Fruit fly (Drosophila melanogaster) whole organism, prepupa: ENCODE data around the gene RhoGAPp190.

ENCODE experiments used
- Blimp-1 ChIP-seq: fragments of 200-800 bp; sonication (Bioruptor generic); optimal IDR thresholded peaks from 3 replicates; lab custom pipeline; 2017; ENCODE audit warnings: missing biosample characterization, missing genetic modification characterization, mild to moderate bottlenecking, moderate library complexity, missing genetic modification reagents
- CG10631 ChIP-seq: fragments of 200-800 bp; sonication (Bioruptor generic); optimal IDR thresholded peaks from 2 replicates; lab custom pipeline; 2016; ENCODE audit warnings: missing biosample characterization, missing genetic modification characterization
- CG10669 ChIP-seq: fragments of 200-800 bp; sonication (Bioruptor generic); optimal IDR thresholded peaks from 3 replicates; lab custom pipeline; 2018; ENCODE audit warnings: missing biosample characterization, mild to moderate bottlenecking, missing genetic modification characterization, moderate library complexity
- CG11294 ChIP-seq: fragments of 200-800 bp; sonication (Bioruptor generic); IDR thresholded peaks from 2 replicates; pipeline ENCODE4 v1.3.6; 2022; ENCODE audit warnings: missing biosample characterization, missing genetic modification characterization
- CG11762 ChIP-seq: fragments of 200-800 bp; sonication (Bioruptor generic); optimal IDR thresholded peaks from 3 replicates; lab custom pipeline; 2016; ENCODE audit warnings: missing biosample characterization, missing genetic modification characterization; ENCODE audit not compliant: insufficient read depth
- CG11902 ChIP-seq: fragments of 200-800 bp; sonication (Bioruptor generic); optimal IDR thresholded peaks from 3 replicates; lab custom pipeline; 2016; ENCODE audit warnings: missing biosample characterization, missing genetic modification characterization
- CG15336 ChIP-seq: fragments of 200-800 bp; sonication (Bioruptor generic); IDR thresholded peaks from 2 replicates; pipeline ENCODE4 v1.3.6; 2022; ENCODE audit warnings: missing biosample characterization, missing genetic modification characterization
- CG1621 ChIP-seq: fragments of 200-800 bp; sonication (Bioruptor generic); optimal IDR thresholded peaks from 3 replicates; lab custom pipeline; 2018; ENCODE audit warnings: missing biosample characterization, mild to moderate bottlenecking, missing genetic modification characterization
- CG32006 ChIP-seq: fragments of 200-800 bp; sonication (Bioruptor generic); optimal IDR thresholded peaks from 3 replicates; lab custom pipeline; 2017; ENCODE audit warnings: missing biosample characterization, mild to moderate bottlenecking, missing genetic modification characterization
- CG34406 ChIP-seq: fragments of 200-800 bp; sonication (Bioruptor generic); optimal IDR thresholded peaks from 3 replicates; lab custom pipeline; 2016; ENCODE audit warnings: missing biosample characterization, missing genetic modification characterization
- CG3919 ChIP-seq: fragments of 200-800 bp; sonication (Bioruptor generic); optimal IDR thresholded peaks from 3 replicates; lab custom pipeline; 2016; ENCODE audit warnings: missing biosample characterization, missing genetic modification characterization
- CG6276 ChIP-seq: fragments of 200-800 bp; sonication (Bioruptor generic); optimal IDR thresholded peaks from 2 replicates; lab custom pipeline; 2017; ENCODE audit warnings: missing biosample characterization, mild to moderate bottlenecking, missing genetic modification characterization
- CG6792 ChIP-seq: fragments of 200-800 bp; sonication (Bioruptor generic); optimal IDR thresholded peaks from 3 replicates; lab custom pipeline; 2016; ENCODE audit warnings: missing biosample characterization, missing genetic modification characterization
- CG6808 ChIP-seq: fragments of 200-800 bp; sonication (Bioruptor generic); optimal IDR thresholded peaks from 3 replicates; lab custom pipeline; 2017; ENCODE audit warnings: missing biosample characterization, missing genetic modification characterization, mild to moderate bottlenecking, moderate library complexity, missing genetic modification reagents
- CG6854 ChIP-seq: fragments of 200-800 bp; sonication (Bioruptor generic); optimal IDR thresholded peaks from 2 replicates; lab custom pipeline; 2017; ENCODE audit warnings: missing biosample characterization, mild to moderate bottlenecking, missing genetic modification characterization
- CG7368 ChIP-seq: fragments of 200-800 bp; sonication (Bioruptor generic); optimal IDR thresholded peaks from 3 replicates; lab custom pipeline; 2016; ENCODE audit warnings: missing biosample characterization, missing genetic modification characterization
- CG8119 ChIP-seq: fragments of 200-800 bp; sonication (Bioruptor generic); IDR thresholded peaks from 3 replicates; pipeline ENCODE4 v1.3.6; 2022; ENCODE audit warnings: missing biosample characterization, missing genetic modification characterization
- CG8319 ChIP-seq: fragments of 200-800 bp; sonication (Bioruptor generic); optimal IDR thresholded peaks from 3 replicates; lab custom pipeline; 2016; ENCODE audit warnings: missing biosample characterization, missing genetic modification characterization
- CG8632 ChIP-seq: fragments of 200-800 bp; sonication (Bioruptor generic); optimal IDR thresholded peaks from 3 replicates; lab custom pipeline; 2016; ENCODE audit warnings: missing biosample characterization, missing genetic modification characterization
- CG9139 ChIP-seq: fragments of 200-800 bp; sonication (Bioruptor generic); optimal IDR thresholded peaks from 3 replicates; lab custom pipeline; 2017; ENCODE audit warnings: missing biosample characterization, mild to moderate bottlenecking, missing genetic modification characterization
- Eip78C ChIP-seq: fragments of 200-800 bp; sonication (Bioruptor generic); peaks from one replicate; lab custom pipeline; 2016; ENCODE audit warnings: missing biosample characterization, missing genetic modification characterization
- Eip93F ChIP-seq: fragments of 200-800 bp; sonication (Bioruptor generic); optimal IDR thresholded peaks from 2 replicates; lab custom pipeline; 2016; ENCODE audit warnings: missing biosample characterization, mild to moderate bottlenecking, missing genetic modification characterization
- Ets96B ChIP-seq: fragments of 200-800 bp; optimal IDR thresholded peaks from 2 replicates; lab custom pipeline; 2019; ENCODE audit warnings: missing biosample characterization, mild to moderate bottlenecking, missing genetic modification characterization, moderate library complexity
- Hr38 ChIP-seq: sonication (Bioruptor generic); optimal IDR thresholded peaks from 2 replicates; lab custom pipeline; 2016; ENCODE audit warnings: missing biosample characterization, missing genetic modification characterization
- Hr39 ChIP-seq: fragments of 200-800 bp; sonication (Bioruptor generic); optimal IDR thresholded peaks from 2 replicates; lab custom pipeline; 2016; ENCODE audit warnings: missing biosample characterization, missing genetic modification characterization
- Met ChIP-seq: fragments of 200-800 bp; sonication (Bioruptor generic); optimal IDR thresholded peaks from 3 replicates; lab custom pipeline; 2016; ENCODE audit warnings: missing biosample characterization, missing genetic modification characterization
- OdsH ChIP-seq: fragments of 200-800 bp; sonication (Bioruptor generic); optimal IDR thresholded peaks from 3 replicates; lab custom pipeline; 2016; ENCODE audit warnings: missing biosample characterization, missing genetic modification characterization
- Smox ChIP-seq: fragments of 200-800 bp; sonication (Bioruptor generic); optimal IDR thresholded peaks from 3 replicates; lab custom pipeline; 2016; ENCODE audit warnings: missing biosample characterization, missing genetic modification characterization
- Sox14 ChIP-seq: fragments of 200-800 bp; sonication (Bioruptor generic); optimal IDR thresholded peaks from 3 replicates; lab custom pipeline; 2016; ENCODE audit warnings: missing biosample characterization, missing genetic modification characterization
- Sox15 ChIP-seq: fragments of 200-800 bp; sonication (Bioruptor generic); optimal IDR thresholded peaks from 3 replicates; lab custom pipeline; 2016; ENCODE audit warnings: missing biosample characterization, missing genetic modification characterization
- achi ChIP-seq: fragments of 200-800 bp; sonication (Bioruptor generic); optimal IDR thresholded peaks from 3 replicates; lab custom pipeline; 2016; ENCODE audit warnings: missing biosample characterization, missing genetic modification characterization
- acj6 ChIP-seq: fragments of 200-800 bp; sonication (Bioruptor generic); optimal IDR thresholded peaks from 3 replicates; lab custom pipeline; 2016; ENCODE audit warnings: missing biosample characterization, missing genetic modification characterization
- dac ChIP-seq: fragments of 200-800 bp; sonication (Bioruptor generic); optimal IDR thresholded peaks from 2 replicates; lab custom pipeline; 2017; ENCODE audit warnings: missing biosample characterization, mild to moderate bottlenecking, missing genetic modification characterization
- dsx ChIP-seq: fragments of 200-800 bp; optimal IDR thresholded peaks from 3 replicates; lab custom pipeline; 2019; ENCODE audit warnings: missing biosample characterization, mild to moderate bottlenecking, missing genetic modification characterization, moderate library complexity; ENCODE audit not compliant: poor library complexity, severe bottlenecking
- eg ChIP-seq: fragments of 200-800 bp; sonication (Bioruptor generic); IDR thresholded peaks from 3 replicates; pipeline ENCODE4 v1.3.6; 2022; ENCODE audit warnings: missing biosample characterization, missing genetic modification characterization
- fd59A ChIP-seq: fragments of 200-800 bp; sonication (Bioruptor generic); optimal IDR thresholded peaks from 2 replicates; lab custom pipeline; 2017; ENCODE audit warnings: missing biosample characterization, mild to moderate bottlenecking, missing genetic modification characterization, missing genetic modification reagents
- fd85E ChIP-seq: fragments of 200-800 bp; sonication (Bioruptor generic); optimal IDR thresholded peaks from 3 replicates; lab custom pipeline; 2016; ENCODE audit warnings: missing biosample characterization, missing genetic modification characterization
- fkh ChIP-seq: fragments of 200-800 bp; sonication (Bioruptor generic); optimal IDR thresholded peaks from 3 replicates; lab custom pipeline; 2017; ENCODE audit warnings: missing biosample characterization, mild to moderate bottlenecking, missing genetic modification characterization, moderate library complexity
- lz ChIP-seq: fragments of 200-800 bp; sonication (Bioruptor generic); optimal IDR thresholded peaks from 3 replicates; lab custom pipeline; 2016; ENCODE audit warnings: missing biosample characterization, missing genetic modification characterization
- net ChIP-seq: fragments of 200-800 bp; sonication (Bioruptor generic); optimal IDR thresholded peaks from 3 replicates; lab custom pipeline; 2016; ENCODE audit warnings: missing biosample characterization, missing genetic modification characterization
- pdm3 ChIP-seq: fragments of 200-800 bp; sonication (Bioruptor generic); optimal IDR thresholded peaks from 3 replicates; lab custom pipeline; 2016; ENCODE audit warnings: missing biosample characterization, missing genetic modification characterization
- spab ChIP-seq: fragments of 200-800 bp; sonication (Bioruptor generic); optimal IDR thresholded peaks from 2 replicates; lab custom pipeline; 2017; ENCODE audit warnings: missing biosample characterization, mild to moderate bottlenecking, missing genetic modification characterization, missing genetic modification reagents
- ss ChIP-seq, 2 experiments: fragments of 200-800 bp; sonication (Bioruptor generic); optimal IDR thresholded peaks; 2 replicates in 1 of 2; 3 replicates in 1 of 2; lab custom pipeline; 2017 to 2018; ENCODE audit warnings: mild to moderate bottlenecking in 2 of 2, missing biosample characterization in 2 of 2, missing genetic modification characterization in 2 of 2, moderate library complexity in 1 of 2
- svp ChIP-seq: fragments of 200-800 bp; sonication (Bioruptor generic); peaks from one replicate; lab custom pipeline; 2016; ENCODE audit warnings: missing biosample characterization, missing genetic modification characterization
- topi ChIP-seq: fragments of 200-800 bp; sonication (Bioruptor generic); optimal IDR thresholded peaks from 3 replicates; lab custom pipeline; 2016; ENCODE audit warnings: missing biosample characterization, missing genetic modification characterization
- vri ChIP-seq: fragments of 200-800 bp; sonication (Bioruptor generic); optimal IDR thresholded peaks from 3 replicates; lab custom pipeline; 2016; ENCODE audit warnings: missing biosample characterization, mild to moderate bottlenecking, missing genetic modification characterization

Gene RhoGAPp190

DNA sequence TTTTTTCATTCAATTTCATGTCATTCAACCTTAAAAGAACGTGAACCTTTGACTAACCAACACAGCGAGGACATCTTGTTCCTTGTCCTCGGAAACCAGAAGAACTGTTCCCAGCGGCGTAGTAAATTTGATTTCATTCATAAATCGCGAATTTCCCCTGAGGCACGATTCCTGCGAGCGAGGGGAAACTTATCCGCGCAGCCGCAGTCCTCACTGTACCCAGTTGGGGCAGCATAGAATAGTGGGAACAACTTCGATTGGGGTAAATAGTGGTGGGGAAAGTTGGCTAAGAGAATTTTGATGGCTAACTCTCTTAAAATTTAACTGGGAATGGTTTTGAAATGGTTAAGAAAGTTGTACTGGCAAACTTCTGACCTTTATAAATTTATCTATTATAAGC lies 40.9 kb downstream of the RhoGAPp190 start:
- TF ChIP-seq CG8632, result no peak
- no peak for TF ChIP-seq CG32006
- no peak for TF ChIP-seq dac (GFP tag; lab: Kevin White, UChicago)
- no peak for TF ChIP-seq achi (GFP tag; lab: Kevin White, UChicago)
- TF ChIP-seq acj6 (GFP tag; lab: Kevin White, UChicago), result no peak
- TF ChIP-seq topi (GFP tag; lab: Kevin White, UChicago), result no peak
- TF ChIP-seq Sox15, result no peak
- TF ChIP-seq CG9139 (GFP tag; lab: Kevin White, UChicago), result no peak
- no peak for TF ChIP-seq CG15336 (GFP tag; lab: Robert Waterston, UW)
- no peak for TF ChIP-seq Blimp-1 (GFP tag; lab: Kevin White, UChicago)
- TF ChIP-seq fd85E, result no peak
- no peak for TF ChIP-seq CG6792 (GFP tag; lab: Kevin White, UChicago)
- no peak for TF ChIP-seq CG3919 (GFP tag; lab: Kevin White, UChicago)
- no peak for TF ChIP-seq fkh (GFP tag; lab: Kevin White, UChicago)

DNA sequence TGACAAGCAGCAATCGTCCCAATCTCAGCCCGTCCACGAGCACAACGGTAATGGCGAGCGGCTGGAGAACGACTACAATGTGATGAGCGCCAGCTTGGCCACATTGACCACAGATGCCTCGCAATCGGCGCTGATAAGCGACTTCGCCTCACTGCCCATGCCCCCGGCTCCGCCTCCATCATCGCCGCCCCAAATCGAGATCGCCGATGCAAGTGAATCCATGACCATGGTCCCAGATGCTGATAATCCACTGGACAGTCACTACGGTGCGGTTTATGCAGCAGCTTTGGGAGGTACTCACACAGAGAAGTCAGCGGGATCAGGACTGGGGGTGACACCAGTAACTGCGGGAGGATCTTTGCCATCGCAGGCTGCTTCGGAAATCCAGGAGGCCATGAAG lies 49.9 kb downstream of the RhoGAPp190 start:
- TF ChIP-seq CG34406 (GFP tag; lab: Kevin White, UChicago) (no peak), OdsH (GFP tag; lab: Kevin White, UChicago) (no peak), fd59A (GFP tag; lab: Kevin White, UChicago) (no peak), svp (GFP tag; lab: Kevin White, UChicago) (peak; percentile 99), Eip78C (GFP tag; lab: Kevin White, UChicago) (peak; percentile 40), CG1621 (tag; lab: Kevin White, UChicago) (no peak), CG9139 (GFP tag; lab: Kevin White, UChicago) (no peak), dsx (peak; percentile 16), CG10669 (no peak), Hr39 (GFP tag; lab: Kevin White, UChicago) (no peak), Smox (no peak)

DNA sequence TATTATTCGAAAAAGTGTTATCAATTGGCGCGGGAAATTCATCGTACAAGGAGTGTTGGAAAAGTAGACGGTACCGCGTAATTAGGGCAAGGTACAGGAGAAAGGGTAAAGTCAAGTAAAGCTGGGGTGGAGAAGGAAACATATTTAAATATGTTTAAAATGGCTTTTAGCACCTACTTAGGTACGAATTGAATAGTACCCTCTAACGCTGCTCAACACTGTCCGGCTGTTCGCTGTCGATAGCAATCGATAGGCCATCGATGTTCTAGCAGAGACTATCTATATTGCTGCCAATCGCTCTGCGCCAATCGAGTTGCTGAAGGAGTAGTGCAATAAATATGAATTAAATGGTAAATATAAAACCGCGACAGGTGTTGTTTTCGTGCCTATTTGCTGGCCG lies 53.0 kb downstream of the RhoGAPp190 start, which contains the start of gene X11L:
X11L (plus strand) TSS at position 279 of the 400 bp plus-strand sequence.
- TF ChIP-seq Smox (peak; percentile 68), Sox15 (peak; percentile 56), vri (GFP tag; lab: Kevin White, UChicago) (peak; percentile 73), CG1621 (tag; lab: Kevin White, UChicago) (peak; percentile 44), Hr39 (GFP tag; lab: Kevin White, UChicago) (peak; percentile 82), CG3919 (GFP tag; lab: Kevin White, UChicago) (peak; percentile 77), CG8119 (GFP tag; lab: Robert Waterston, UW) (no peak), fkh (GFP tag; lab: Kevin White, UChicago) (no peak), fd59A (GFP tag; lab: Kevin White, UChicago) (no peak), achi (GFP tag; lab: Kevin White, UChicago) (peak; percentile 65), eg (GFP tag; lab: Robert Waterston, UW) (peak; percentile 61; the same call in 2 of the 3 replicates), CG32006 (no peak), Ets96B (peak; percentile 34), ss (GFP tag; optimal IDR thresholded peaks at IDR 0.05; lab: Kevin White, UChicago) (peak in 1 of 2 experiments; percentile 59), CG34406 (GFP tag; lab: Kevin White, UChicago) (peak; percentile 39), Hr38 (GFP tag; lab: Kevin White, UChicago) (no peak), CG11294 (GFP tag; lab: Robert Waterston, UW) (no peak), CG11902 (GFP tag; lab: Kevin White, UChicago) (peak; percentile 36), CG7368 (GFP tag; lab: Kevin White, UChicago) (peak; percentile 57), CG6854 (no peak), spab (GFP tag; lab: Kevin White, UChicago) (no peak), CG6792 (GFP tag; lab: Kevin White, UChicago) (peak; percentile 70), CG6276 (GFP tag; lab: Kevin White, UChicago) (no peak), Met (GFP tag; lab: Kevin White, UChicago) (peak; percentile 67), CG9139 (GFP tag; lab: Kevin White, UChicago) (peak; percentile 40), CG6808 (GFP tag; lab: Kevin White, UChicago) (no peak), CG11762 (GFP tag; lab: Kevin White, UChicago) (peak; percentile 35), net (GFP tag; lab: Kevin White, UChicago) (peak; percentile 57), Sox14 (GFP tag; lab: Kevin White, UChicago) (peak; percentile 68), OdsH (GFP tag; lab: Kevin White, UChicago) (no peak), topi (GFP tag; lab: Kevin White, UChicago) (peak; percentile 79), lz (peak; percentile 81), Eip78C (GFP tag; lab: Kevin White, UChicago) (peak; percentile 93), CG10669 (no peak), CG10631 (GFP tag; lab: Kevin White, UChicago) (peak; percentile 78), pdm3 (GFP tag; lab: Kevin White, UChicago) (peak; percentile 80), Eip93F (GFP tag; lab: Kevin White, UChicago) (no peak), CG8319 (GFP tag; lab: Kevin White, UChicago) (peak; percentile 51), dsx (peak; percentile 32)
